Worm (Caenorhabditis elegans): ENCODE data around the gene wah-1.

wah-1 gene

DNA sequence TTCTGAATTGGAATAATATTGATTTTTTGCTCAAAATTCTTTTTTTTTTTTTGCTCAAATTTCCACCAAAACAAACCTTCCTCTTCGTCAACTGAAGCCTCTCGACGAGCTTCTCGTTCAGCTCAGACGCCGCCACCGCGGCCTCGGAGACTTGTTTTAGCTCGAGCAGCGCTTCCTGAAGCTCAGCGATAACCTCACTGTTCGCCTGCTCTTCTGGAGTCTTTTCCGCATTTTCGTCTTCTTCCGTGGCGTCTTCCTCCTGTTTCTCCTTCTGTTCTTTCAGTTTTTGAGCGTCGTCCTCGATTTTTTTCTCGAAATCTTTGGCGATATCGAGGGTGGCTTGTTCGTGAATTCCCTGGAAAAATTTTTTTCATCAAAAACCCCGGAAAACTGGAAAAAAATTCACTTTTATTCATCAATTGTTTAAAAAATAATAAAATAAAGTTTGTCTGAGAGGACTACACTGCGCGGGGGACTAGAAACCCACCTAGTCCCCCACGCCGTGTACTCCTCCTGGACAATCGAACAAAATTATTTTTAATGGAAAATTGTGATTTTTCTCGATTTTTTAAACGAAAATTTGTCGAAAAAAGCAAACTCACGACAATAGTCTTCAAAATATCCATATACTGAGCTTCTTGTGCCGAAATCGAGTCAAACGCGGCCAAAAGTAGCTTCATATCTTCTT is 43.8 kb upstream of the wah-1 start (continued):
- TF ChIP-seq dsc-1 (tag; optimal IDR thresholded peaks at IDR 0.05), result peak; percentile 99
- peak; percentile 91 for TF ChIP-seq isw-1 (GFP tag; IDR thresholded peaks at IDR 0.05)
- peak; percentile 99 for TF ChIP-seq nhr-47 (tag; optimal IDR thresholded peaks at IDR 0.05)
- TF ChIP-seq snpc-4 (tag; optimal IDR thresholded peaks at IDR 0.05), result peak; percentile 81
- peak; percentile 99 for TF ChIP-seq Y116A8C.19 (tag; optimal IDR thresholded peaks at IDR 0.05; ENCODE audit: borderline replicate concordance)
- peak; percentile 76 for TF ChIP-seq ama-1 (optimal IDR thresholded peaks at IDR 0.05)
- TF ChIP-seq tbx-2 (tag; optimal IDR thresholded peaks at IDR 0.05), result peak; percentile 99
- peak; percentile 99 for TF ChIP-seq lir-3 (tag; optimal IDR thresholded peaks at IDR 0.05; ENCODE audit: poor library complexity)
- TF ChIP-seq dpl-1 (GFP tag; optimal IDR thresholded peaks at IDR 0.05), result peak; percentile 69 to 80 (median 80)
- TF ChIP-seq nhr-76 (tag; optimal IDR thresholded peaks at IDR 0.05), result no peak
- TF ChIP-seq unc-62 (GFP tag; optimal IDR thresholded peaks at IDR 0.05), result no peak
- peak; percentile 23 for TF ChIP-seq nhr-12 (tag; optimal IDR thresholded peaks at IDR 0.05)
- TF ChIP-seq sup-37 (GFP tag; optimal IDR thresholded peaks at IDR 0.05), result peak; percentile 93
- peak; percentile 95 for TF ChIP-seq ceh-8 (GFP tag; optimal IDR thresholded peaks at IDR 0.05)
- peak; percentile 22 for TF ChIP-seq nhr-84 (tag; optimal IDR thresholded peaks at IDR 0.05)
- peak; percentile 32 for TF ChIP-seq mef-2 (tag; optimal IDR thresholded peaks at IDR 0.05)
- TF ChIP-seq ces-1 (GFP tag; optimal IDR thresholded peaks at IDR 0.05), result no peak
- peak; percentile 99 for TF ChIP-seq nhr-90 (tag; optimal IDR thresholded peaks at IDR 0.05; ENCODE audit: poor library complexity)
- TF ChIP-seq ets-5 (GFP tag; IDR thresholded peaks at IDR 0.05), result no peak
- peak; percentile 88 for TF ChIP-seq mep-1 (tag; optimal IDR thresholded peaks at IDR 0.05)
- peak; percentile 96 for TF ChIP-seq snu-23 (GFP tag; optimal IDR thresholded peaks at IDR 0.05)
- TF ChIP-seq zip-4 (GFP tag; optimal IDR thresholded peaks at IDR 0.05), result peak; percentile 91
- peak; percentile 60 for TF ChIP-seq zag-1 (tag; optimal IDR thresholded peaks at IDR 0.05)
- TF ChIP-seq unc-130 (tag; optimal IDR thresholded peaks at IDR 0.05), result peak; percentile 52
- peak; percentile 98 for TF ChIP-seq nhr-71 (tag; optimal IDR thresholded peaks at IDR 0.05)
- TF ChIP-seq hlh-4 (tag; optimal IDR thresholded peaks at IDR 0.05), result peak; percentile 98
- peak; percentile 91 for TF ChIP-seq vab-15 (tag; optimal IDR thresholded peaks at IDR 0.05)
- TF ChIP-seq nhr-77 (tag; optimal IDR thresholded peaks at IDR 0.05), result peak; percentile 41
- no peak for TF ChIP-seq sptf-1 (tag; optimal IDR thresholded peaks at IDR 0.05)
- peak; percentile 66 for TF ChIP-seq C16A3.4 (tag; optimal IDR thresholded peaks at IDR 0.05)
- TF ChIP-seq mab-9 (GFP tag; IDR thresholded peaks at IDR 0.05), result peak; percentile 97
- TF ChIP-seq unc-86 (tag; optimal IDR thresholded peaks at IDR 0.05), result peak; percentile 96
- TF ChIP-seq elt-2 (tag; optimal IDR thresholded peaks at IDR 0.05), result peak; percentile 90
- TF ChIP-seq efl-3 (GFP tag; optimal IDR thresholded peaks at IDR 0.05), result peak; percentile 99
- peak; percentile 90 for TF ChIP-seq ceh-88 (GFP tag; IDR thresholded peaks at IDR 0.05)
- TF ChIP-seq skn-1 (tag; optimal IDR thresholded peaks at IDR 0.05), result peak; percentile 70
- TF ChIP-seq C04F5.9 (tag; optimal IDR thresholded peaks at IDR 0.05), result peak; percentile 98
- TF ChIP-seq unc-30 (tag; optimal IDR thresholded peaks at IDR 0.05), result no peak
- TF ChIP-seq lin-15B (tag; optimal IDR thresholded peaks at IDR 0.05), result peak; percentile 82
- peak; percentile 90 for TF ChIP-seq lin-39 (tag; optimal IDR thresholded peaks at IDR 0.05)
- TF ChIP-seq hpl-2 (GFP tag; optimal IDR thresholded peaks at IDR 0.05), result no peak
- TF ChIP-seq F16B12.6 (tag; optimal IDR thresholded peaks at IDR 0.05), result peak; percentile 61
- peak; percentile 82 to 92 (median 87) for TF ChIP-seq ceh-82 (tag; optimal IDR thresholded peaks at IDR 0.05)
- TF ChIP-seq lin-13 (GFP tag; optimal IDR thresholded peaks at IDR 0.05), result peak; percentile 83

Measured in whole organism, L1 larva.